Fruit fly (Drosophila melanogaster) whole organism, wandering third instar larva: Measurements from ENCODE around the gene CG11438.

ENCODE experiments used
- Abd-B ChIP-seq: fragments of >200 bp; optimal IDR thresholded peaks from 2 replicates; lab custom pipeline; 2017; ENCODE audit warnings: missing biosample characterization, missing genetic modification characterization
- CG32264 ChIP-seq: fragments of 200-800 bp; sonication (Bioruptor generic); optimal IDR thresholded peaks from 2 replicates; lab custom pipeline; 2016; ENCODE audit warnings: missing biosample characterization, missing genetic modification characterization
- CG9705 ChIP-seq: fragments of 200-800 bp; sonication (Bioruptor generic); optimal IDR thresholded peaks from 2 replicates; lab custom pipeline; 2018; ENCODE audit warnings: missing biosample characterization, mild to moderate bottlenecking, missing genetic modification characterization
- CrebA ChIP-seq: fragments of 200-800 bp; sonication (Bioruptor generic); optimal IDR thresholded peaks from 2 replicates; lab custom pipeline; 2016; ENCODE audit warnings: missing biosample characterization, mild to moderate bottlenecking, missing genetic modification characterization, borderline replicate concordance
- Dfd ChIP-seq: fragments of >200 bp; optimal IDR thresholded peaks from 2 replicates; lab custom pipeline; 2017; ENCODE audit warnings: missing biosample characterization, missing genetic modification characterization
- Dif ChIP-seq: fragments of 200-275, 200-300 bp; sonication (Bioruptor generic); optimal IDR thresholded peaks from 2 replicates; lab custom pipeline; 2018; ENCODE audit warnings: missing biosample characterization, missing genetic modification characterization; ENCODE audit not compliant: partially characterized antibody
- GATAd ChIP-seq: sonication (Bioruptor generic); optimal IDR thresholded peaks from 2 replicates; lab custom pipeline; 2016; ENCODE audit warnings: missing biosample characterization, missing genetic modification characterization
- HLH106 ChIP-seq: fragments of 200-800 bp; optimal IDR thresholded peaks from 3 replicates; lab custom pipeline; 2019; ENCODE audit warnings: missing biosample characterization, mild to moderate bottlenecking, missing genetic modification characterization, moderate library complexity
- Hnf4 ChIP-seq: fragments of 200-800 bp; sonication (Bioruptor generic); optimal IDR thresholded peaks from 2 replicates; lab custom pipeline; 2016; ENCODE audit warnings: missing biosample characterization, mild to moderate bottlenecking, missing genetic modification characterization
- Hr78 ChIP-seq: fragments of >200 bp; optimal IDR thresholded peaks from 2 replicates; lab custom pipeline; 2017; ENCODE audit warnings: missing biosample characterization, missing genetic modification characterization
- Hr83 ChIP-seq: fragments of 200-300 bp; sonication (Bioruptor generic); optimal IDR thresholded peaks from 2 replicates; lab custom pipeline; 2016; ENCODE audit warnings: missing biosample characterization, mild to moderate bottlenecking, missing genetic modification characterization, moderate library complexity; ENCODE audit not compliant: poor library complexity, severe bottlenecking
- Jra ChIP-seq: sonication (Bioruptor generic); optimal IDR thresholded peaks from 2 replicates; lab custom pipeline; 2016; ENCODE audit warnings: missing biosample characterization, missing genetic modification characterization
- Mio ChIP-seq: sonication (Bioruptor generic); optimal IDR thresholded peaks from 2 replicates; lab custom pipeline; 2016; ENCODE audit warnings: missing biosample characterization, missing genetic modification characterization
- Myc ChIP-seq: fragments of >200 bp; optimal IDR thresholded peaks from 2 replicates; lab custom pipeline; 2017
- N ChIP-seq: fragments of >200 bp; optimal IDR thresholded peaks from 2 replicates; lab custom pipeline; 2018; ENCODE audit warnings: missing biosample characterization, missing external identifiers, missing genetic modification characterization
- OdsH ChIP-seq: fragments of 200-800 bp; sonication (Bioruptor generic); optimal IDR thresholded peaks from 2 replicates; lab custom pipeline; 2016; ENCODE audit warnings: missing biosample characterization, mild to moderate bottlenecking, missing genetic modification characterization
- Sp1 ChIP-seq: fragments of 200-800 bp; sonication (Bioruptor generic); optimal IDR thresholded peaks from 3 replicates; lab custom pipeline; 2019; ENCODE audit warnings: missing biosample characterization, mild to moderate bottlenecking, missing genetic modification characterization, moderate library complexity
- Vsx2 ChIP-seq: fragments of 200-300, 225-300 bp; sonication (Bioruptor generic); optimal IDR thresholded peaks from 2 replicates; lab custom pipeline; 2018; ENCODE audit warnings: missing biosample characterization, missing genetic modification characterization; ENCODE audit not compliant: partially characterized antibody
- dl ChIP-seq, 2 experiments: fragments of 175-275, 200-275 bp in 1 of 2; fragments of 200-275 bp in 1 of 2; sonication (Bioruptor generic); optimal IDR thresholded peaks; lab custom pipeline; 2018; ENCODE audit warnings: mild to moderate bottlenecking in 2 of 2, missing biosample characterization in 2 of 2, missing genetic modification characterization in 2 of 2, moderate library complexity in 2 of 2; ENCODE audit not compliant: partially characterized antibody in 2 of 2, insufficient read depth in 1 of 2
- dsf ChIP-seq: sonication (Bioruptor generic); optimal IDR thresholded peaks from 2 replicates; lab custom pipeline; 2016; ENCODE audit warnings: missing biosample characterization, missing genetic modification characterization, borderline replicate concordance
- ey ChIP-seq: fragments of 200-800 bp; sonication (Bioruptor generic); optimal IDR thresholded peaks from 2 replicates; lab custom pipeline; 2016; ENCODE audit warnings: missing biosample characterization, missing genetic modification characterization
- fru ChIP-seq: fragments of 200-800 bp; sonication (Bioruptor generic); optimal IDR thresholded peaks from 3 replicates; lab custom pipeline; 2016; ENCODE audit warnings: missing biosample characterization, mild to moderate bottlenecking, missing genetic modification characterization
- h ChIP-seq: fragments of 200-800 bp; sonication (Bioruptor generic); optimal IDR thresholded peaks from 3 replicates; lab custom pipeline; 2016; ENCODE audit warnings: missing biosample characterization, mild to moderate bottlenecking, missing genetic modification characterization
- jim ChIP-seq: fragments of 175-275, 200-325 bp; sonication (Bioruptor generic); optimal IDR thresholded peaks from 2 replicates; lab custom pipeline; 2016; ENCODE audit warnings: missing biosample characterization, mild to moderate bottlenecking, missing genetic modification characterization
- lola ChIP-seq: fragments of >200 bp; optimal IDR thresholded peaks from 2 replicates; lab custom pipeline; 2017; ENCODE audit warnings: missing biosample characterization, missing genetic modification characterization
- pan ChIP-seq: fragments of >200 bp; optimal IDR thresholded peaks from 2 replicates; lab custom pipeline; 2017
- psq ChIP-seq: fragments of 200-800 bp; sonication (Bioruptor generic); optimal IDR thresholded peaks from 3 replicates; lab custom pipeline; 2017; ENCODE audit warnings: missing biosample characterization, mild to moderate bottlenecking, missing genetic modification characterization, moderate library complexity
- rgr ChIP-seq: fragments of 200-800 bp; sonication (Bioruptor generic); optimal IDR thresholded peaks from 3 replicates; lab custom pipeline; 2016; ENCODE audit warnings: missing biosample characterization, mild to moderate bottlenecking, missing genetic modification characterization
- sage ChIP-seq: fragments of 200-800 bp; sonication (Bioruptor generic); optimal IDR thresholded peaks from 2 replicates; lab custom pipeline; 2016; ENCODE audit warnings: missing biosample characterization, mild to moderate bottlenecking, missing genetic modification characterization
- sv ChIP-seq: fragments of 200-800 bp; sonication (Bioruptor generic); optimal IDR thresholded peaks from 3 replicates; lab custom pipeline; 2016; ENCODE audit warnings: missing biosample characterization, missing genetic modification characterization
- tai ChIP-seq: sonication (Bioruptor generic); optimal IDR thresholded peaks from 2 replicates; lab custom pipeline; 2016; ENCODE audit warnings: missing biosample characterization, missing genetic modification characterization
- usp ChIP-seq: fragments of >200 bp; optimal IDR thresholded peaks from 2 replicates; lab custom pipeline; 2017; ENCODE audit warnings: missing biosample characterization, missing genetic modification characterization

The CG11438 gene

DNA sequence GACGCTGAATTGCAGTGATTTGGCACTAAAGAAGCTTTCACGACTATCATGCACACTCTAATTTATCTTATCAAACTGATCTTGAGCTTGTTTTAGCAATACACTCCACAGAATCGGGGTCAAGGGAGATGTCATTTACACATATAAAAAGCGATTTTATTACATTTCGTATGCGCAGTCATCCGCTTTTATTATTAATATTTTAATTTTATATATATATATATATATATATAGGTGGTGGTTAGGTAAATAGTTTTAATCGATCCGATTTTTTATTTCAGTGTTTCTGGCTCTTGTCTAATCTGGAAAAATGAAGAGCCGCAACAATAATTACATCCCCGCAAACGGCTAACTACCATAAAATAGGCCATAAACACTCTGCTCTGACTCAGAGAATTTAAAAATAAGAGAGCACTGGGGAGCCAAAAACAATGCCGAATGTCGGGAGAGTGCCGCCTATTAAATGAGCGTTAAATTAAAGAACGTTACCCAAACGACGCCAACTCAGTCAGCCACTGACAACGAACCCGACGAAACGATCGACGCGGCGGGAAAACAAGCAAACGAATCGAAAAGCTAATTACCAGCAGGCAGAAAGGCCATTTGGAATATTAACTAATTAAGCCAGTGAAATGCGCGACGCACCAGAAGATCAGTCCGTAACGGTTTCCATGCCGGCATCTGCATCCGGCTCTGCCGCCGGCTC is 6.3 kb downstream of the CG11438 start:
- TF ChIP-seq dl (GFP tag; optimal IDR thresholded peaks at IDR 0.05; lab: Kevin White, UChicago; ENCODE audit: insufficient read depth in 1 of 2, partially characterized antibody in 2 of 2) (peak; percentile 5 to 24), jim (GFP tag; lab: Kevin White, UChicago) (no peak), N (no peak), Jra (peak; percentile 12), Dfd (GFP tag; lab: Kevin White, UChicago) (no peak), fru (GFP tag; lab: Kevin White, UChicago) (no peak), Vsx2 (GFP tag; lab: Kevin White, UChicago) (peak; percentile 93), GATAd (GFP tag; lab: Kevin White, UChicago) (no peak), Sp1 (GFP tag; lab: Kevin White, UChicago) (peak; percentile 25), Dif (GFP tag; lab: Kevin White, UChicago) (peak; percentile 23), CrebA (GFP tag; lab: Kevin White, UChicago) (peak; percentile 24), Hr78 (no peak), rgr (GFP tag; lab: Kevin White, UChicago) (peak; percentile 5), usp (GFP tag; lab: Kevin White, UChicago) (no peak), HLH106 (peak; percentile 40), psq (peak; percentile 47)

DNA sequence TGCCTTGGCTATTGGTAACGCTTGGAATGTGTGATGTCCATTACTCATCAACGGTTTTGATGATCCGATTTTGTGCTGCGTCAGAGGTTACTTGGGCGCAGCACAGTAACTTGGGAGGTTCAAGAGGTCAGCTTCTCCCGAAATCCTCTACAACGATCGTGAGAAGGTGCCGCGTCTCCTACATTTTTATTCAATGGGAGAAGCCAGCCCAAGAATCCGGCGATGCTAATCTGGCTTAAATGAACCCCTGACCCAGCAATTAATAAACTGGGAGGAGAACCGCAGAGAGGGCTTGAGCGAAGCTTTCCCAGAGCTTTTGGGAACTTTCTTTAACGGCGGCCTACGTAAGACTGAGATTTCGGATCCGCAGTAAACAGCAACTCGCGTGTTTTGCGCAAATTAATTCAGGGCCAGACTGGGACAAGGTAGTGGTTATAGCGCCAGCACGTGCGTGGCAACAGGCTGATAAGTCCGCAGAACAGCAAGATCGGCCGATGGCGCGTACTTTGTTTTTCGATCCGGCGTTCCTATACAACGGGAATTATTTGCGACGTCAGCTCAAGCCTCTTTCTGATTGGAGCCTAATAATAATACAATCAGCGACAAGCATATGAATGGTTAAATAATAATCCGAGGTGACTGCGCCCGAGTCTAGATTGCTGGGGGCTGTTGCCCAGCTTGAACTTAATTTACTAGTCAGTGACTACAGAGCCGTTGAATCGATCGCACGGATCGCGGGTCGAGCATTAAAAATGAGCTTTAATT is 8.8 kb downstream of the CG11438 start, which contains the start of gene CG11425:
Gene CG11425, plus strand, starts transcription at position 715 of the 765 bp plus-strand sequence.
- TF ChIP-seq Abd-B (GFP tag; lab: Kevin White, UChicago) (no peak), CG9705 (GFP tag; lab: Kevin White, UChicago) (no peak), dl (GFP tag; optimal IDR thresholded peaks at IDR 0.05; lab: Kevin White, UChicago; ENCODE audit: insufficient read depth in 1 of 2, partially characterized antibody in 2 of 2) (no peak), h (GFP tag; lab: Kevin White, UChicago) (no peak), usp (GFP tag; lab: Kevin White, UChicago) (no peak), psq (no peak), pan (lab: Kevin White, UChicago) (no peak), jim (GFP tag; lab: Kevin White, UChicago) (no peak), Dfd (GFP tag; lab: Kevin White, UChicago) (no peak), Hr78 (no peak)

DNA sequence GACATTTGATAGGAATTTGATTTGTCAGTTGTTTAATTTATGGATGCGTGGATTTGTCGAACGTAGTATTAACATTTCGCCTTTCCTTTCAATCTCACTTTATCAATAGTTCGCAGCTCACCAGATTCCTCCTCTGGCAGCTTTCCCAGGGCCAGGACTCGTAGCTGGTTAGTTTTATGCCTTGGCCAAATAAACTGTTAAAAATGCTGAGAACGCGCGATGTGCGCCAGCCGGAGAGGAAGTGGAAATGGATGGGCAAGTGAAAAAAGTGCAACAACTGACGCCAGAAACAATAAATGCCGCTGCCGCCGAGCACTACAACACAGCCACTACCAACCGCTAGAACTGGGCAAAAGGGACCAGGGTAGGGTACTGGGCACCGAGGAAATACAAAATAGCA is 18.0 kb downstream of the CG11438 start:
- TF ChIP-seq GATAd (GFP tag; lab: Kevin White, UChicago) (no peak), dl (GFP tag; optimal IDR thresholded peaks at IDR 0.05; lab: Kevin White, UChicago; ENCODE audit: insufficient read depth in 1 of 2, partially characterized antibody in 2 of 2) (no peak), psq (no peak), Hnf4 (GFP tag; lab: Kevin White, UChicago) (no peak), OdsH (GFP tag; lab: Kevin White, UChicago) (no peak), Myc (lab: Kevin White, UChicago) (no peak), Mio (GFP tag; lab: Kevin White, UChicago) (no peak), sage (GFP tag; lab: Kevin White, UChicago) (no peak), CG32264 (no peak), Jra (no peak), lola (GFP tag; lab: Kevin White, UChicago) (no peak), fru (GFP tag; lab: Kevin White, UChicago) (no peak), h (GFP tag; lab: Kevin White, UChicago) (no peak), tai (GFP tag; lab: Kevin White, UChicago) (no peak), pan (lab: Kevin White, UChicago) (no peak)

DNA sequence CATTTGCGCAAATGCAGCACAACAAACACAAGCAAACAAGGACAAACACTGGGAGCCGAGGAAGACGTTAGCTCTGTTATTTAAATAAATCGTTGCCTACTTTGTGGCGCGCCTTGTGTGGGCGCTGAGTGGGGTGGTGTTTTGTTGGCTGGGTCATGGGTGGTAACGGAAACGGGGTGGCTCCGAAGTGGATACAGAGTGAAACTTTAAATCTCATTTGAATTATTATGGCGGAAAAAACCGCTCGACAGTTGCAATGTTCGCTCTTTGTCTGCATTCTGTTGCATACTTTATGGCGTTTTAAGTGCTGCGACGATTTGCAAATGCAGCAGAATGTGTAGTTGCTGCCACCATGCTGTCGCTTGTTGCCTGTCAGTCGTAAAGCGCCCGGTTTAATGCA is 32.2 kb downstream of the CG11438 start:
- no peak for TF ChIP-seq dsf (GFP tag; lab: Kevin White, UChicago)
- no peak for TF ChIP-seq psq
- no peak for TF ChIP-seq tai (GFP tag; lab: Kevin White, UChicago)
- TF ChIP-seq sv: no peak
- no peak for TF ChIP-seq Hr83 (GFP tag; lab: Kevin White, UChicago)
- TF ChIP-seq pan (lab: Kevin White, UChicago): no peak
- no peak for TF ChIP-seq ey (GFP tag; lab: Kevin White, UChicago)
- TF ChIP-seq CG32264: no peak
